Worm (Caenorhabditis elegans) whole organism, young adult: ENCODE results near the gene aat-2.
A peak's percentile ranks its signal among the peaks of the same experiment; 100 is the strongest.

Source experiments
- B0035.1 ChIP-seq: sonication (generic microtip); optimal IDR thresholded peaks from 2 replicates; lab custom pipeline; 2016; ENCODE audit warnings: missing genetic modification characterization, mild to moderate bottlenecking, missing compliant biosample characterization, missing genotype, missing genetic modification reagents
- B0261.1 ChIP-seq: sonication (generic microtip); optimal IDR thresholded peaks from 2 replicates; lab custom pipeline; 2016; ENCODE audit warnings: mild to moderate bottlenecking, missing genetic modification characterization, moderate library complexity, missing compliant biosample characterization
- D2030.7 ChIP-seq: fragments of 200-800 bp; sonication (Bioruptor generic); IDR thresholded peaks from 2 replicates; pipeline ENCODE4 v1.3.6; 2022; ENCODE audit warnings: missing genetic modification reagents, missing genetic modification characterization, missing compliant biosample characterization
- F33H1.4 ChIP-seq: fragments of 200-800 bp; sonication (Bioruptor generic); IDR thresholded peaks from 2 replicates; pipeline ENCODE4 v1.3.6; 2022; ENCODE audit warnings: missing genetic modification reagents, missing genetic modification characterization, missing compliant biosample characterization
- T07F8.4 ChIP-seq: sonication (generic microtip); optimal IDR thresholded peaks from 2 replicates; lab custom pipeline; 2016; ENCODE audit warnings: mild to moderate bottlenecking, missing genetic modification characterization, moderate library complexity, missing compliant biosample characterization
- Y56A3A.18 ChIP-seq: fragments of 200-800 bp; sonication (Bioruptor generic); IDR thresholded peaks from 2 replicates; pipeline ENCODE4 v1.3.6; 2022; ENCODE audit warnings: missing genetic modification reagents, missing genetic modification characterization, missing compliant biosample characterization
- Y79H2A.3 ChIP-seq: fragments of 200-800 bp; sonication (Bioruptor generic); conservative IDR thresholded peaks from 2 replicates; pipeline ENCODE4 v1.3.6; 2022; ENCODE audit warnings: missing genetic modification reagents, missing genetic modification characterization, missing compliant biosample characterization
- aptf-2 ChIP-seq: fragments of 200-800 bp; sonication (Bioruptor generic); conservative IDR thresholded peaks from 2 replicates; pipeline ENCODE4 v1.3.6; 2022; ENCODE audit warnings: missing genetic modification reagents, missing genetic modification characterization, missing compliant biosample characterization
- athp-1 ChIP-seq: sonication (generic microtip); optimal IDR thresholded peaks from 2 replicates; lab custom pipeline; 2017; ENCODE audit warnings: mild to moderate bottlenecking, missing genetic modification characterization, missing compliant biosample characterization
- cebp-2 ChIP-seq: fragments of 200-800 bp; sonication (Bioruptor generic); IDR thresholded peaks from 2 replicates; pipeline ENCODE4 v1.3.6; 2022; ENCODE audit warnings: missing genetic modification characterization, missing compliant biosample characterization
- ceh-79 ChIP-seq: sonication (generic microtip); optimal IDR thresholded peaks from 2 replicates; lab custom pipeline; 2017; ENCODE audit warnings: mild to moderate bottlenecking, missing genetic modification characterization, missing compliant biosample characterization
- ceh-91 ChIP-seq: fragments of 200-800 bp; sonication (Bioruptor generic); IDR thresholded peaks from 2 replicates; pipeline ENCODE4 v1.3.6; 2022; ENCODE audit warnings: missing genetic modification reagents, missing genetic modification characterization, missing compliant biosample characterization
- efl-1 ChIP-seq: fragments of 150-350 bp; optimal IDR thresholded peaks from 2 replicates; lab custom pipeline; 2014; ENCODE audit warnings: missing biosample characterization, missing genetic modification reagents, missing genetic modification characterization
- egrh-3 ChIP-seq: fragments of 200-800 bp; sonication (Bioruptor generic); IDR thresholded peaks from 2 replicates; pipeline ENCODE4 v1.3.6; 2022; ENCODE audit warnings: missing genetic modification reagents, missing genetic modification characterization, missing compliant biosample characterization
- ets-4 ChIP-seq: fragments of 200-800 bp; sonication (Bioruptor generic); optimal IDR thresholded peaks from 2 replicates; lab custom pipeline; 2018; ENCODE audit warnings: mild to moderate bottlenecking, missing genetic modification characterization, missing compliant biosample characterization
- him-1 ChIP-seq: sonication (generic microtip); optimal IDR thresholded peaks from 2 replicates; lab custom pipeline; 2016; ENCODE audit warnings: missing genotype, missing genetic modification reagents, missing genetic modification characterization, missing compliant biosample characterization
- hlh-12 ChIP-seq: sonication (generic microtip); optimal IDR thresholded peaks from 2 replicates; lab custom pipeline; 2016; ENCODE audit warnings: missing genetic modification characterization, missing compliant biosample characterization
- hlh-26 ChIP-seq: fragments of 200-800 bp; sonication (Bioruptor generic); conservative IDR thresholded peaks from 2 replicates; pipeline ENCODE4 v1.3.6; 2022; ENCODE audit warnings: missing genetic modification reagents, missing genetic modification characterization, missing compliant biosample characterization
- hmg-1.2 ChIP-seq: fragments of 200-800 bp; sonication (Bioruptor generic); IDR thresholded peaks from 2 replicates; pipeline ENCODE4 v1.3.6; 2022; ENCODE audit warnings: missing genetic modification reagents, missing genetic modification characterization, missing compliant biosample characterization
- hmg-20 ChIP-seq: fragments of 200-800 bp; sonication (Bioruptor generic); IDR thresholded peaks from 2 replicates; pipeline ENCODE4 v1.3.6; 2022; ENCODE audit warnings: missing genetic modification reagents, missing genetic modification characterization, missing compliant biosample characterization
- hrde-1 ChIP-seq: sonication (generic microtip); optimal IDR thresholded peaks from 2 replicates; lab custom pipeline; 2016; ENCODE audit warnings: missing genetic modification characterization, mild to moderate bottlenecking, missing compliant biosample characterization, moderate library complexity, missing genotype, missing genetic modification reagents, borderline replicate concordance
- let-607 ChIP-seq, 2 experiments: fragments of 200-800 bp in 1 of 2; sonication (Bioruptor generic) in 1 of 2; sonication (generic microtip) in 1 of 2; optimal IDR thresholded peaks; 2 replicates each; lab custom pipeline; 2016 to 2018; ENCODE audit warnings: mild to moderate bottlenecking in 2 of 2, missing compliant biosample characterization in 2 of 2, missing genetic modification characterization in 2 of 2, moderate library complexity in 2 of 2, missing genotype in 1 of 2
- lin-35 ChIP-seq, 3 experiments: fragments of 150-350 bp in 2 of 3; sonication (generic microtip) in 1 of 3; optimal IDR thresholded peaks; 2 replicates each; lab custom pipeline; 2014 to 2018; ENCODE audit warnings: missing biosample characterization in 3 of 3, missing genetic modification characterization in 3 of 3, missing genetic modification reagents in 3 of 3
- lir-1 ChIP-seq: fragments of 200-800 bp; sonication (Bioruptor generic); conservative IDR thresholded peaks from 2 replicates; pipeline ENCODE4 v1.3.6; 2022; ENCODE audit warnings: missing genetic modification reagents, missing genetic modification characterization, missing compliant biosample characterization
- lsy-27 ChIP-seq: sonication (generic microtip); optimal IDR thresholded peaks from 2 replicates; lab custom pipeline; 2017; ENCODE audit warnings: missing genetic modification characterization, mild to moderate bottlenecking, missing compliant biosample characterization, antibody characterized with exemption, missing genotype, borderline replicate concordance; ENCODE audit not compliant: insufficient read depth
- madf-6 ChIP-seq: fragments of 200-800 bp; sonication (Bioruptor generic); IDR thresholded peaks from 2 replicates; pipeline ENCODE4 v1.3.6; 2022; ENCODE audit warnings: missing genetic modification reagents, missing genetic modification characterization, missing compliant biosample characterization
- madf-8 ChIP-seq: fragments of 200-800 bp; sonication (Bioruptor generic); conservative IDR thresholded peaks from 2 replicates; pipeline ENCODE4 v1.3.6; 2022; ENCODE audit warnings: missing genetic modification reagents, missing genetic modification characterization, missing compliant biosample characterization
- mes-4 ChIP-seq: sonication (generic microtip); optimal IDR thresholded peaks from 2 replicates; lab custom pipeline; 2016; ENCODE audit warnings: missing genotype, missing genetic modification characterization, missing compliant biosample characterization
- nfya-1 ChIP-seq: sonication (generic microtip); optimal IDR thresholded peaks from 2 replicates; lab custom pipeline; 2017; ENCODE audit warnings: antibody characterized with exemption, missing compliant biosample characterization, missing genetic modification characterization, borderline replicate concordance; ENCODE audit not compliant: insufficient read depth
- nhr-179 ChIP-seq: sonication (generic microtip); optimal IDR thresholded peaks from 2 replicates; lab custom pipeline; 2016; ENCODE audit warnings: mild to moderate bottlenecking, missing genetic modification characterization, missing compliant biosample characterization
- nhr-90 ChIP-seq: sonication (generic microtip); optimal IDR thresholded peaks from 2 replicates; lab custom pipeline; 2016; ENCODE audit warnings: missing genotype, mild to moderate bottlenecking, missing genetic modification characterization, missing compliant biosample characterization
- pha-4 ChIP-seq: fragments of 150-350 bp; sonication (generic microtip); optimal IDR thresholded peaks from 2 replicates; lab custom pipeline; 2014; ENCODE audit warnings: missing biosample characterization, missing genetic modification reagents, missing genetic modification characterization
- rpc-1 ChIP-seq, 2 experiments: fragments of 150-350 bp in 1 of 2; sonication (generic microtip) in 1 of 2; optimal IDR thresholded peaks; 2 replicates each; lab custom pipeline; 2014 to 2018; ENCODE audit warnings: missing biosample characterization in 1 of 2, missing genetic modification characterization in 1 of 2, missing genetic modification reagents in 1 of 2, missing genotype in 1 of 2
- sdz-38 ChIP-seq: sonication (generic microtip); optimal IDR thresholded peaks from 2 replicates; lab custom pipeline; 2016; ENCODE audit warnings: missing genotype, missing genetic modification characterization, missing compliant biosample characterization
- sea-2 ChIP-seq: fragments of 200-800 bp; sonication (Bioruptor generic); IDR thresholded peaks from 2 replicates; pipeline ENCODE4 v1.3.6; 2022; ENCODE audit warnings: missing genetic modification characterization, missing compliant biosample characterization
- snpc-1.1 ChIP-seq: sonication (generic microtip); optimal IDR thresholded peaks from 2 replicates; lab custom pipeline; 2017; ENCODE audit warnings: missing genetic modification characterization, mild to moderate bottlenecking, missing compliant biosample characterization, antibody characterized with exemption, moderate library complexity, missing genotype, missing genetic modification reagents; ENCODE audit not compliant: insufficient read depth
- sptf-2 ChIP-seq: fragments of 200-800 bp; sonication (Bioruptor generic); optimal IDR thresholded peaks from 2 replicates; lab custom pipeline; 2018; ENCODE audit warnings: mild to moderate bottlenecking, missing genetic modification characterization, missing compliant biosample characterization
- tbp1 ChIP-seq: fragments of 200-800 bp; sonication (Bioruptor generic); optimal IDR thresholded peaks from 2 replicates; lab custom pipeline; 2018; ENCODE audit warnings: mild to moderate bottlenecking, missing genetic modification characterization, missing compliant biosample characterization
- unc-62 ChIP-seq: fragments of 150-350 bp; optimal IDR thresholded peaks from 2 replicates; lab custom pipeline; 2014; ENCODE audit warnings: missing biosample characterization, missing genetic modification reagents, missing genetic modification characterization
- ztf-26 ChIP-seq: sonication (generic microtip); optimal IDR thresholded peaks from 2 replicates; lab custom pipeline; 2017; ENCODE audit warnings: missing genetic modification characterization, missing compliant biosample characterization
- ztf-3 ChIP-seq: fragments of 200-800 bp; sonication (Bioruptor generic); optimal IDR thresholded peaks from 2 replicates; lab custom pipeline; 2018; ENCODE audit warnings: mild to moderate bottlenecking, missing genetic modification characterization, missing compliant biosample characterization
- ztf-6 ChIP-seq: fragments of 200-800 bp; sonication (Bioruptor generic); IDR thresholded peaks from 2 replicates; pipeline ENCODE4 v1.3.6; 2022; ENCODE audit warnings: missing genetic modification reagents, missing genetic modification characterization, missing compliant biosample characterization

Gene aat-2

DNA sequence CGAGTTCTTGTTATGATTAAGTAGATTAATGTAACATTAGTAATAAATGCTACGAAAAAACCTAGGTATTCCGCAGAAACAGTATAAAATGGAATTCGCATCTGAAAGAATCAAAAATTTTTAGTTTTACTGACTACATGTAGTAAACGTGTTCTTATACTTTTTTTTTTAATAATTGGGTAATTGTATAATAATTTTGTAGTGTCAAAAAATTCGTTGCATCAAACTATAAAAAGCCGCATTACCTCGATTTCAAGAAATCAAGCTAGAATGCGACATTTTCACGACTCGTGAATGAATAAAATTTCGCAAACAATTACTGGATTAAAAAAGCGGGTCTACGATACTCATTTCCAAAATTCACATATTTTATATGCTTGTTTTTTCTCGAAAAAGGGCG is 3.0 kb upstream of the aat-2 start, which contains the start of gene str-94:
TSS of gene str-94 (minus strand) at position 101 of the 400 bp plus-strand sequence.
- no peak for TF ChIP-seq madf-6
- TF ChIP-seq hlh-12 (tag; lab: Kevin White, UChicago) = no peak
- no peak for TF ChIP-seq sdz-38
- TF ChIP-seq ceh-91 (GFP tag; lab: Robert Waterston, UW) = no peak
- no peak for TF ChIP-seq hrde-1 (tag; lab: Kevin White, UChicago)
- TF ChIP-seq ztf-6 (GFP tag; lab: Robert Waterston, UW) = no peak
- TF ChIP-seq sea-2 (GFP tag; lab: Robert Waterston, UW) = no peak
- TF ChIP-seq lir-1 (GFP tag; lab: Robert Waterston, UW) = no peak
- TF ChIP-seq aptf-2 (GFP tag; lab: Robert Waterston, UW) = no peak
- TF ChIP-seq hmg-20 = no peak
- no peak for TF ChIP-seq rpc-1 (optimal IDR thresholded peaks at IDR 0.05; lab: Kevin White, UChicago)
- no peak for TF ChIP-seq rpc-1 (tag; optimal IDR thresholded peaks at IDR 0.05; lab: Kevin White, UChicago)
- no peak for TF ChIP-seq him-1 (tag; lab: Kevin White, UChicago)
- TF ChIP-seq Y56A3A.18 (GFP tag; lab: Robert Waterston, UW) = no peak
- TF ChIP-seq mes-4 = no peak
- TF ChIP-seq snpc-1.1 (tag; lab: Kevin White, UChicago) = no peak
- TF ChIP-seq T07F8.4 (tag; lab: Kevin White, UChicago) = no peak
- TF ChIP-seq Y79H2A.3 = no peak

DNA sequence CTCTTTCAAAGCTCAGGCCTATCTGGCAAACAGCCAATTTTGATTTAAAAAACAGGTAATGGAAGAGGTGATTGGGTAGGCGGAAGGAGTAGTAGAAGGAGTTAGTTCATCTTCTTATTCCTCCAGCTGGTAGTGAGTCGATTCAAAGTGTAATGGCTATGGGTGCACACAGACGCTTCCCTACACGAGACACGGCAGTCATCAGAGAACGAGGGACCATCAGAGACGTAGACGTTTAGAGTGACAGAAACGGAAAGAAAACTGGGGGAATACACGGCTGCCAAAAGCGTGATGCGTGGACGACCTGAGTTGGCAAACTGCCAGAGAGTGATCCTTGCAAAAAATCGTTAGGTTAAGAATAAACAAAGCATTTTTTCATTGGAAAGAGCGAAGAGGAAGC is 1.3 kb upstream of the aat-2 start:
- TF ChIP-seq hmg-1.2 (GFP tag; lab: Robert Waterston, UW) (peak; percentile 60; the same call in 1 of the 2 replicates), nhr-179 (tag; lab: Kevin White, UChicago) (no peak)

DNA sequence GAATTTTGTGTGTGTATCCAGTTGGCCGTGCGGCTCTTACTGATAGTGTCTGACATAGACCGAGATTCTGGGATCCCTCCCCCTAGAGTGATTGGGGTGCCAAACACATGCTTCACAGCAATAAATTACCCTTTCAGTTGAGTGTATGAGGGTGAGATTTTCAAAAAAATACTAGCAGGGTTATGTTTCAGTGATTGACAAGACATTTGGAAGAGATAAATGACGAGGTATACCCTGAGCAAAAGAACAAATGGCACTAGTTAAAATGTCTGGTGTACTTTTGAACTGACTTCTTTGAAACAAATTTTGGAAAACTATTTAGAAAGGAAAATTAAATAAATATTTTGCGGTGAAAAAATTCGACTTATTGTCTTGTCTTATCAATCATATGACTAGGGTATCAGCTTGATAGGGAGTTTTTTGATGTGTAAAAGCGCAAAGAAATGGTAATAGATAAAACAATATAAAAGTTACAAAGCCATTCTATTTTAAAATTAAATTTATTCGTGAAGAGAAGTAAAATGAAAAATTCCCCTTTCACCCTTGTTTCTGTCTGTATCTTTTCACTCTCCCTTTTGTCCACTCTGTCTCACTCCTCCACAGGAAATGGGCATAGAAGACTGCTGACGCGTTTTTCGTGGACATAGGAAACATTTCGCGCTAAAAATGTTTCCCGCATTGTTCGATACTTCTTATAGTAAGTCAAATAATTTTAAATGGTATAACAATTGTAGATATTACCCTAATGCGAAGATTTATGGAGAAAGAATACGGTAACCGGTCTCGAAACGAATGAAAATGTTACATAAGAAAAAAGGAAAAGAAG is 2.8 kb downstream of the aat-2 start, which contains the start of gene glo-4:
TSS of gene glo-4 (minus strand) at position 51 of the 826 bp plus-strand sequence.
- TF ChIP-seq nhr-90 (tag; lab: Kevin White, UChicago) (no peak), sptf-2 (no peak), lin-35 (GFP tag; optimal IDR thresholded peaks at IDR 0.05; lab: Kevin White, UChicago) (peak in 1 of 3 experiments; percentile 81), let-607 (tag; optimal IDR thresholded peaks at IDR 0.05; lab: Kevin White, UChicago) (peak in 1 of 2 experiments; percentile 3), ztf-26 (no peak), nhr-179 (tag; lab: Kevin White, UChicago) (no peak), tbp1 (no peak), T07F8.4 (tag; lab: Kevin White, UChicago) (no peak), hlh-26 (GFP tag; lab: Robert Waterston, UW) (no peak), pha-4 (tag; lab: Kevin White, UChicago) (no peak), madf-8 (GFP tag; lab: Robert Waterston, UW) (peak; percentile 50), F33H1.4 (GFP tag; lab: Robert Waterston, UW) (no peak), D2030.7 (no peak), hmg-1.2 (GFP tag; lab: Robert Waterston, UW) (peak; percentile 69), efl-1 (GFP tag; lab: Kevin White, UChicago) (peak; percentile 71), unc-62 (GFP tag; lab: Kevin White, UChicago) (no peak), B0261.1 (no peak), ztf-3 (GFP tag; lab: Kevin White, UChicago) (no peak), lsy-27 (no peak), ceh-79 (tag; lab: Kevin White, UChicago) (no peak), aptf-2 (GFP tag; lab: Robert Waterston, UW) (no peak), B0035.1 (tag; lab: Kevin White, UChicago) (no peak), egrh-3 (no peak), athp-1 (tag; lab: Kevin White, UChicago) (no peak), hrde-1 (tag; lab: Kevin White, UChicago) (no peak), ets-4 (GFP tag; lab: Kevin White, UChicago) (no peak), him-1 (tag; lab: Kevin White, UChicago) (no peak), cebp-2 (GFP tag; lab: Robert Waterston, UW) (no peak), nfya-1 (tag; lab: Kevin White, UChicago) (no peak), sea-2 (GFP tag; lab: Robert Waterston, UW) (no peak), Y56A3A.18 (GFP tag; lab: Robert Waterston, UW) (no peak)
